Worm (Caenorhabditis elegans) whole organism, L4/young adult: ENCODE data around the gene T22F3.12.

Experiments
- W03F9.2 ChIP-seq: fragments of 150-350 bp; optimal IDR thresholded peaks from 2 replicates; lab custom pipeline; 2014; ENCODE audit warnings: missing biosample characterization, missing genetic modification characterization
- dao-5 ChIP-seq: sonication (generic microtip); optimal IDR thresholded peaks from 2 replicates; lab custom pipeline; 2016; ENCODE audit warnings: missing genotype, missing genetic modification characterization, moderate library complexity, missing compliant biosample characterization
- him-1 ChIP-seq: sonication (generic microtip); optimal IDR thresholded peaks from 2 replicates; lab custom pipeline; 2016; ENCODE audit warnings: missing genotype, missing genetic modification reagents, missing genetic modification characterization, missing compliant biosample characterization

- TF ChIP-seq W03F9.2 (tag; lab: Kevin White, UChicago) (no peak), him-1 (tag; lab: Kevin White, UChicago) (no peak), dao-5 (tag; lab: Kevin White, UChicago) (no peak)
These were observed 4.4 kb downstream of the T22F3.12 start for ce11 chrV:3587633-3588032.
